Fruit fly (Drosophila melanogaster): ENCODE data around the gene MED17.
A peak's percentile ranks its signal among the peaks of the same experiment; 100 is the strongest.

MED17 gene

DNA sequence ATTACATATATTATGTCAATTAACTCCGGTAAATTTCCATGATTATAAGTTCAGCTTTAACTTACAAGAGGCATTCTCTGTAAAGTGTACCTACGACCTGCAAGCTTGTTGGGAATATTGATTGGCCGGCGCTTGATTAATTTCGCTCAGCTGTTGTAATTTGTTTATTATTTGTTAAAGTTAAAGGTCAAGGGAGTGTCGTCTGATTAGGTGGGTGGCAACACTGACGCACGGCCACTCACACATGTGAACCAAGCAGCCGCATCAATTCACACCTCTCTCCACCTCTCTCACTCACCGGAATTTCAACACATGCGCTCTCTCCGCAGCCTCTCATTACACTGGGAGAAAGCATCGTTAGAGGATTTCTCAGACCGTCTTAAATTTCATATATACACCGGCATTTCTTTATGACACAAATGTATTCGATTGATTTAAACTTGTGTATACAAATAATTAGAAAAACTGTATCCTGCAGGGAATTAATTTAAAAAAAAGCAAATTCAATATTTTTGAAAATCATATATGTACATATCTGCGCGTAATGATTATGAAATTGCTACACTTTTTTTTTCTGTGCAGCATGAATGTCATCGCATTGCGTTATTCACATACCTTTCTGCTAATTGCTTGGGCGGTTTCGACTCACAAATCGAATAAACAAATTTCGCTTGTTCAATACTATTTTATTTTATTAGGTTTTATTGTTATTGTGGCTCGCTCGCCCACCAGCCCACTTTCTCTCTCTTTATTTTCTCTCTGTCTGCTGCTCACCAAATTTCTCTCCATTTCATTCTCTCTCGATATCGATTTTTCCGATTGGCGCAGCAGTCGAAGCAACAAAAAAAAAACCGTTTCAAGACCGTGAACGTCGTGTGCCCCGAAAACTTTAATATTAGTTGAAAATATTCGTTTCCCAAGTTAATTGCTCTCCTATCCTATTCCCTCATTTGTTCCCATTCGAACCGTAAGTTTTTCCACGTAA lies 16.6 kb upstream of the MED17 start (continued):
- TF ChIP-seq ab (GFP tag; optimal IDR thresholded peaks at IDR 0.05): peak; percentile 80
- peak; percentile 96 for TF ChIP-seq phol (tag; optimal IDR thresholded peaks at IDR 0.05)
- TF ChIP-seq Hr78 (GFP tag; optimal IDR thresholded peaks at IDR 0.05): peak in 1 of 2 experiments; percentile 90
- peak; percentile 96 for TF ChIP-seq CG9727 (GFP tag; optimal IDR thresholded peaks at IDR 0.05)
- TF ChIP-seq unpg (GFP tag; optimal IDR thresholded peaks at IDR 0.05): peak; percentile 93
- no peak for TF ChIP-seq CG7745 (tag; optimal IDR thresholded peaks at IDR 0.05)
- TF ChIP-seq CG14965 (GFP tag; optimal IDR thresholded peaks at IDR 0.05; ENCODE audit: borderline replicate concordance): peak; percentile 70
- no peak for TF ChIP-seq D (optimal IDR thresholded peaks at IDR 0.05)
- TF ChIP-seq D (GFP tag; optimal IDR thresholded peaks at IDR 0.05): peak; percentile 94
- peak; percentile 91 for TF ChIP-seq dmrt11E (tag; optimal IDR thresholded peaks at IDR 0.05)
- TF ChIP-seq Xrp1 (GFP tag; IDR thresholded peaks at IDR 0.05): peak; percentile 93
- TF ChIP-seq CG11247 (GFP tag; IDR thresholded peaks at IDR 0.05): peak; percentile 64; the same call in 1 of the 2 replicates
- no peak for TF ChIP-seq lov (optimal IDR thresholded peaks at IDR 0.05)
- 0 out of 3 replicates have a peak, but pooled peaks have one; percentile 49 for TF ChIP-seq lov (GFP tag; IDR thresholded peaks at IDR 0.05)
- TF ChIP-seq tio (GFP tag; optimal IDR thresholded peaks at IDR 0.05): peak; percentile 94
- peak; percentile 95 for TF ChIP-seq Asciz (GFP tag; optimal IDR thresholded peaks at IDR 0.05)
- peak; percentile 78 for TF ChIP-seq CG10959 (GFP tag; IDR thresholded peaks at IDR 0.05)
- peak; percentile 89 for TF ChIP-seq Bteb2 (GFP tag; optimal IDR thresholded peaks at IDR 0.05)
- peak; percentile 92 for TF ChIP-seq CG13296 (GFP tag; optimal IDR thresholded peaks at IDR 0.05)
- TF ChIP-seq sens (GFP tag): peak; percentile 99
- TF ChIP-seq pfk (GFP tag; optimal IDR thresholded peaks at IDR 0.05): peak; percentile 6
- TF ChIP-seq bsh (GFP tag; optimal IDR thresholded peaks at IDR 0.05): peak; percentile 85 to 96
- peak; percentile 96 for TF ChIP-seq CG2712 (tag; optimal IDR thresholded peaks at IDR 0.05)
- peak; percentile 73 for TF ChIP-seq gsb (GFP tag; IDR thresholded peaks at IDR 0.05)
- TF ChIP-seq CG10321 (GFP tag; IDR thresholded peaks at IDR 0.05): peak; percentile 54; the same call in 1 of the 2 replicates
- TF ChIP-seq nerfin-2 (GFP tag; IDR thresholded peaks at IDR 0.05; ENCODE audit: partially characterized antibody): no peak
- peak; percentile 92 for TF ChIP-seq BtbVII (GFP tag; optimal IDR thresholded peaks at IDR 0.05)
- peak; percentile 87 for TF ChIP-seq CG30431 (GFP tag; optimal IDR thresholded peaks at IDR 0.05)
- TF ChIP-seq h (optimal IDR thresholded peaks at IDR 0.05): no peak
- TF ChIP-seq Atf6 (GFP tag; IDR thresholded peaks at IDR 0.05): peak; percentile 89
- TF ChIP-seq cad (GFP tag; optimal IDR thresholded peaks at IDR 0.05): no peak
- peak; percentile 69 for TF ChIP-seq Dad (GFP tag; optimal IDR thresholded peaks at IDR 0.05)
- peak; percentile 93 for TF ChIP-seq vvl (GFP tag; IDR thresholded peaks at IDR 0.05)
- TF ChIP-seq E2f2 (GFP tag; IDR thresholded peaks at IDR 0.05): peak; percentile 66
- peak; percentile 91 for TF ChIP-seq sisA (GFP tag; IDR thresholded peaks at IDR 0.05)
- TF ChIP-seq HLH4C (GFP tag; IDR thresholded peaks at IDR 0.05; ENCODE audit: partially characterized antibody): 0 out of 3 replicates have a peak, but pooled peaks have one; percentile 29
- peak; percentile 89 for TF ChIP-seq gcm2 (GFP tag; optimal IDR thresholded peaks at IDR 0.05)
- TF ChIP-seq CG43689 (GFP tag; IDR thresholded peaks at IDR 0.05): peak; percentile 45; the same call in 1 of the 2 replicates
- TF ChIP-seq dysf (GFP tag; IDR thresholded peaks at IDR 0.05): peak; percentile 92
- TF ChIP-seq CG12942 (GFP tag; optimal IDR thresholded peaks at IDR 0.05): peak; percentile 88
- peak; percentile 65; the same call in 2 of the 3 replicates for TF ChIP-seq otp (GFP tag; IDR thresholded peaks at IDR 0.05)
- peak in 1 of 3 experiments; percentile 85 for TF ChIP-seq Stat92E (GFP tag; optimal IDR thresholded peaks at IDR 0.05)
- peak; percentile 94 for TF ChIP-seq ATbp (GFP tag; optimal IDR thresholded peaks at IDR 0.05)
- peak; percentile 95 for TF ChIP-seq zf30C (GFP tag; optimal IDR thresholded peaks at IDR 0.05)
- peak; percentile 31; the same call in 1 of the 2 replicates for TF ChIP-seq dan (GFP tag; IDR thresholded peaks at IDR 0.05)
- peak; percentile 46 for TF ChIP-seq Neu2 (GFP tag; optimal IDR thresholded peaks at IDR 0.05; ENCODE audit: borderline replicate concordance)
- peak; percentile 79; the same call in 2 of the 3 replicates for TF ChIP-seq gce (GFP tag; IDR thresholded peaks at IDR 0.05)
- TF ChIP-seq CoRest (tag; optimal IDR thresholded peaks at IDR 0.05): peak; percentile 96
